Fruit fly (Drosophila melanogaster) whole organism, embryonic: Measurements from ENCODE around the gene CG15308.

Source experiments
- Blimp-1 ChIP-seq: fragments of 200-800 bp; sonication (Bioruptor generic); optimal IDR thresholded peaks from 3 replicates; lab custom pipeline; 2018; ENCODE audit warnings: missing biosample characterization, missing genetic modification characterization, mild to moderate bottlenecking, moderate library complexity, missing genetic modification reagents
- CG10209 ChIP-seq: fragments of 200-800 bp; sonication (Bioruptor generic); optimal IDR thresholded peaks from 3 replicates; lab custom pipeline; 2017; ENCODE audit warnings: missing biosample characterization, mild to moderate bottlenecking, missing genetic modification characterization, missing genetic modification reagents
- CG12659 ChIP-seq: fragments of 200-800 bp; sonication (Bioruptor generic); optimal IDR thresholded peaks from 3 replicates; lab custom pipeline; 2017; ENCODE audit warnings: mild to moderate bottlenecking, missing biosample characterization, missing genetic modification reagents, missing genetic modification characterization
- CG13287 ChIP-seq: fragments of 200-800 bp; sonication (Bioruptor generic); IDR thresholded peaks from 2 replicates; pipeline ENCODE4 v1.3.6; 2022; ENCODE audit warnings: missing biosample characterization, missing genetic modification characterization; ENCODE audit not compliant: partially characterized antibody
- CG13624 ChIP-seq: fragments of 200-800 bp; sonication (Bioruptor generic); optimal IDR thresholded peaks from 2 replicates; lab custom pipeline; 2016; ENCODE audit warnings: missing biosample characterization, missing genetic modification characterization
- CG14014 ChIP-seq: fragments of 200-800 bp; sonication (Bioruptor generic); IDR thresholded peaks from 2 replicates; pipeline ENCODE4 v1.3.6; 2022; ENCODE audit warnings: missing biosample characterization, missing genetic modification characterization
- CG1602 ChIP-seq: fragments of 200-800 bp; sonication (Bioruptor generic); optimal IDR thresholded peaks from 3 replicates; lab custom pipeline; 2016; ENCODE audit warnings: missing biosample characterization, missing genetic modification characterization
- CG16813 ChIP-seq: fragments of 200-800 bp; sonication (Bioruptor generic); IDR thresholded peaks from 3 replicates; pipeline ENCODE4 v1.3.6; 2022; ENCODE audit warnings: missing biosample characterization, missing genetic modification characterization; ENCODE audit not compliant: partially characterized antibody
- CG17361 ChIP-seq: fragments of 200-800 bp; sonication (Bioruptor generic); IDR thresholded peaks from 3 replicates; pipeline ENCODE4 v1.3.6; 2022; ENCODE audit warnings: missing biosample characterization, missing genetic modification characterization
- CG32767 ChIP-seq: fragments of 200-800 bp; sonication (Bioruptor generic); IDR thresholded peaks from 2 replicates; pipeline ENCODE4 v1.3.6; 2022; ENCODE audit warnings: missing biosample characterization, missing genetic modification characterization
- CG6254 ChIP-seq: fragments of 200-800 bp; sonication (Bioruptor generic); optimal IDR thresholded peaks from 3 replicates; lab custom pipeline; 2017; ENCODE audit warnings: mild to moderate bottlenecking, missing biosample characterization, missing genetic modification reagents, missing genetic modification characterization
- CG6765 ChIP-seq: fragments of 200-800 bp; sonication (Bioruptor generic); optimal IDR thresholded peaks from 3 replicates; lab custom pipeline; 2017; ENCODE audit warnings: missing biosample characterization, mild to moderate bottlenecking, missing genetic modification characterization
- CG7786 ChIP-seq: fragments of 200-800 bp; sonication (Bioruptor generic); optimal IDR thresholded peaks from 2 replicates; lab custom pipeline; 2016; ENCODE audit warnings: missing biosample characterization, missing genetic modification characterization
- CG8281 ChIP-seq: fragments of 200-800 bp; sonication (Bioruptor generic); optimal IDR thresholded peaks from 2 replicates; lab custom pipeline; 2018; ENCODE audit warnings: missing biosample characterization, mild to moderate bottlenecking, missing genetic modification characterization, moderate library complexity
- CG9215 ChIP-seq: fragments of 200-800 bp; sonication (Bioruptor generic); IDR thresholded peaks from 2 replicates; pipeline ENCODE4 v1.3.6; 2022; ENCODE audit warnings: missing biosample characterization, missing genetic modification characterization
- CG9797 ChIP-seq: fragments of 200-800 bp; sonication (Bioruptor generic); optimal IDR thresholded peaks from 3 replicates; lab custom pipeline; 2018; ENCODE audit warnings: missing biosample characterization, mild to moderate bottlenecking, missing genetic modification characterization
- CkIIα-i1 ChIP-seq: fragments of 200-800 bp; sonication (Bioruptor generic); IDR thresholded peaks from 2 replicates; pipeline ENCODE4 v1.3.6; 2022; ENCODE audit warnings: missing biosample characterization, missing genetic modification characterization
- Dbx ChIP-seq: fragments of 200-800 bp; sonication (Bioruptor generic); IDR thresholded peaks from 3 replicates; pipeline ENCODE4 v1.3.6; 2022; ENCODE audit warnings: missing biosample characterization, missing genetic modification characterization
- Deaf1 ChIP-seq: fragments of 200-800 bp; optimal IDR thresholded peaks from 3 replicates; lab custom pipeline; 2019; ENCODE audit warnings: missing biosample characterization, mild to moderate bottlenecking, missing genetic modification characterization, moderate library complexity
- Eip74EF ChIP-seq, 2 experiments: fragments of 200-800 bp in 1 of 2; fragments of >200 bp in 1 of 2; sonication (Bioruptor generic) in 1 of 2; optimal IDR thresholded peaks; 2 replicates each; lab custom pipeline; 2017 to 2019; ENCODE audit warnings: missing biosample characterization in 2 of 2, missing genetic modification characterization in 2 of 2, mild to moderate bottlenecking in 1 of 2, moderate library complexity in 1 of 2
- Hand ChIP-seq: fragments of 200-800 bp; sonication (Bioruptor generic); optimal IDR thresholded peaks from 2 replicates; lab custom pipeline; 2017; ENCODE audit warnings: mild to moderate bottlenecking, missing biosample characterization, missing genetic modification reagents, missing genetic modification characterization
- Max ChIP-seq: fragments of 200-800 bp; sonication (Bioruptor generic); optimal IDR thresholded peaks from 2 replicates; lab custom pipeline; 2016; ENCODE audit warnings: missing biosample characterization, mild to moderate bottlenecking, missing genetic modification characterization
- Meics ChIP-seq: fragments of 200-800 bp; sonication (Bioruptor generic); optimal IDR thresholded peaks from 2 replicates; lab custom pipeline; 2017; ENCODE audit warnings: missing biosample characterization, mild to moderate bottlenecking, missing genetic modification characterization
- Nf-YA ChIP-seq: fragments of 200-800 bp; sonication (Bioruptor generic); IDR thresholded peaks from 2 replicates; pipeline ENCODE4 v1.3.6; 2022; ENCODE audit warnings: missing biosample characterization, missing genetic modification characterization
- Nf-YB ChIP-seq: fragments of 200-800 bp; sonication (Bioruptor generic); optimal IDR thresholded peaks from 3 replicates; lab custom pipeline; 2019; ENCODE audit warnings: missing biosample characterization, mild to moderate bottlenecking, missing genetic modification characterization, moderate library complexity
- Oaz ChIP-seq: fragments of 200-800 bp; sonication (Bioruptor generic); IDR thresholded peaks from 2 replicates; pipeline ENCODE4 v1.3.6; 2022; ENCODE audit warnings: missing biosample characterization, missing genetic modification characterization
- Ssrp ChIP-seq: fragments of 200-800 bp; sonication (Bioruptor generic); optimal IDR thresholded peaks from 2 replicates; lab custom pipeline; 2018; ENCODE audit warnings: missing biosample characterization, mild to moderate bottlenecking, missing genetic modification characterization, moderate library complexity
- YL-1 ChIP-seq: fragments of 200-800 bp; sonication (Bioruptor generic); optimal IDR thresholded peaks from 3 replicates; lab custom pipeline; 2017; ENCODE audit warnings: missing biosample characterization, mild to moderate bottlenecking, missing genetic modification characterization
- ab ChIP-seq: fragments of 200-800 bp; sonication (Bioruptor generic); optimal IDR thresholded peaks from 2 replicates; lab custom pipeline; 2016; ENCODE audit warnings: missing biosample characterization, missing genetic modification characterization
- bab2 ChIP-seq: fragments of 200-800 bp; sonication (Bioruptor generic); optimal IDR thresholded peaks from 2 replicates; lab custom pipeline; 2016; ENCODE audit warnings: missing biosample characterization, missing genetic modification characterization
- bowl ChIP-seq: fragments of 200-800 bp; sonication (Bioruptor generic); IDR thresholded peaks from 2 replicates; pipeline ENCODE4 v1.3.6; 2022; ENCODE audit warnings: missing biosample characterization, missing genetic modification characterization
- crp ChIP-seq, 2 experiments: fragments of 200-800 bp; sonication (Bioruptor generic); optimal IDR thresholded peaks; 2 replicates in 1 of 2; 3 replicates in 1 of 2; lab custom pipeline; 2017; ENCODE audit warnings: missing biosample characterization in 2 of 2, missing genetic modification characterization in 2 of 2, mild to moderate bottlenecking in 1 of 2, moderate library complexity in 1 of 2
- cwo ChIP-seq: fragments of 200-800 bp; sonication (Bioruptor generic); optimal IDR thresholded peaks from 3 replicates; lab custom pipeline; 2017; ENCODE audit warnings: missing biosample characterization, missing genetic modification characterization, mild to moderate bottlenecking, moderate library complexity, missing genetic modification reagents
- dati ChIP-seq: fragments of 200-800 bp; sonication (Bioruptor generic); IDR thresholded peaks from 2 replicates; pipeline ENCODE4 v1.3.6; 2022; ENCODE audit warnings: missing biosample characterization, missing genetic modification characterization
- en ChIP-seq: fragments of 200-800 bp; sonication (Bioruptor generic); optimal IDR thresholded peaks from 2 replicates; lab custom pipeline; 2016; ENCODE audit warnings: missing biosample characterization, missing genetic modification characterization
- fd3F ChIP-seq: fragments of 200-800 bp; sonication (Bioruptor generic); optimal IDR thresholded peaks from 2 replicates; lab custom pipeline; 2018; ENCODE audit warnings: missing biosample characterization, mild to moderate bottlenecking, missing genetic modification characterization, moderate library complexity
- gt ChIP-seq: fragments of 200-800 bp; sonication (Bioruptor generic); IDR thresholded peaks from 2 replicates; pipeline ENCODE4 v1.3.6; 2022; ENCODE audit warnings: missing biosample characterization, missing genetic modification characterization
- klu ChIP-seq: fragments of 200-800 bp; sonication (Bioruptor generic); IDR thresholded peaks from 2 replicates; pipeline ENCODE4 v1.3.6; 2022; ENCODE audit warnings: missing biosample characterization, missing genetic modification characterization
- kni ChIP-seq: fragments of 200-800 bp; sonication (Bioruptor generic); optimal IDR thresholded peaks from 3 replicates; lab custom pipeline; 2017; ENCODE audit warnings: mild to moderate bottlenecking, missing biosample characterization, missing genetic modification reagents, missing genetic modification characterization
- lbe ChIP-seq: fragments of 200-800 bp; sonication (Bioruptor generic); optimal IDR thresholded peaks from 2 replicates; lab custom pipeline; 2016; ENCODE audit warnings: missing biosample characterization, mild to moderate bottlenecking, missing genetic modification characterization
- mam ChIP-seq: fragments of 200-800 bp; sonication (Bioruptor generic); optimal IDR thresholded peaks from 3 replicates; lab custom pipeline; 2016; ENCODE audit warnings: missing biosample characterization, missing genetic modification characterization
- nau ChIP-seq: fragments of 200-800 bp; sonication (Bioruptor generic); optimal IDR thresholded peaks from 3 replicates; lab custom pipeline; 2017; ENCODE audit warnings: missing biosample characterization, mild to moderate bottlenecking, missing genetic modification characterization, missing genetic modification reagents
- row ChIP-seq: fragments of 200-800 bp; sonication (Bioruptor generic); IDR thresholded peaks from 3 replicates; pipeline ENCODE4 v1.3.6; 2022; ENCODE audit warnings: missing biosample characterization, missing genetic modification characterization
- run ChIP-seq: fragments of 200-800 bp; sonication (Bioruptor generic); optimal IDR thresholded peaks from 3 replicates; lab custom pipeline; 2018; ENCODE audit warnings: missing biosample characterization, mild to moderate bottlenecking, missing genetic modification characterization
- slou ChIP-seq: fragments of 200-800 bp; sonication (Bioruptor generic); optimal IDR thresholded peaks from 3 replicates; lab custom pipeline; 2016; ENCODE audit warnings: missing biosample characterization, missing genetic modification characterization
- slp2 ChIP-seq: fragments of 200-800 bp; sonication (Bioruptor generic); optimal IDR thresholded peaks from 2 replicates; lab custom pipeline; 2016; ENCODE audit warnings: missing biosample characterization, missing genetic modification characterization
- trh ChIP-seq: fragments of 200-800 bp; sonication (Bioruptor generic); optimal IDR thresholded peaks from 2 replicates; lab custom pipeline; 2016; ENCODE audit warnings: missing biosample characterization, missing genetic modification characterization
- usp ChIP-seq: fragments of >200 bp; optimal IDR thresholded peaks from 2 replicates; lab custom pipeline; 2017; ENCODE audit warnings: missing biosample characterization, missing genetic modification characterization
- zen ChIP-seq: fragments of 200-800 bp; sonication (Bioruptor generic); optimal IDR thresholded peaks from 3 replicates; lab custom pipeline; 2018; ENCODE audit warnings: missing biosample characterization, mild to moderate bottlenecking, missing genetic modification characterization, moderate library complexity

The CG15308 gene

DNA sequence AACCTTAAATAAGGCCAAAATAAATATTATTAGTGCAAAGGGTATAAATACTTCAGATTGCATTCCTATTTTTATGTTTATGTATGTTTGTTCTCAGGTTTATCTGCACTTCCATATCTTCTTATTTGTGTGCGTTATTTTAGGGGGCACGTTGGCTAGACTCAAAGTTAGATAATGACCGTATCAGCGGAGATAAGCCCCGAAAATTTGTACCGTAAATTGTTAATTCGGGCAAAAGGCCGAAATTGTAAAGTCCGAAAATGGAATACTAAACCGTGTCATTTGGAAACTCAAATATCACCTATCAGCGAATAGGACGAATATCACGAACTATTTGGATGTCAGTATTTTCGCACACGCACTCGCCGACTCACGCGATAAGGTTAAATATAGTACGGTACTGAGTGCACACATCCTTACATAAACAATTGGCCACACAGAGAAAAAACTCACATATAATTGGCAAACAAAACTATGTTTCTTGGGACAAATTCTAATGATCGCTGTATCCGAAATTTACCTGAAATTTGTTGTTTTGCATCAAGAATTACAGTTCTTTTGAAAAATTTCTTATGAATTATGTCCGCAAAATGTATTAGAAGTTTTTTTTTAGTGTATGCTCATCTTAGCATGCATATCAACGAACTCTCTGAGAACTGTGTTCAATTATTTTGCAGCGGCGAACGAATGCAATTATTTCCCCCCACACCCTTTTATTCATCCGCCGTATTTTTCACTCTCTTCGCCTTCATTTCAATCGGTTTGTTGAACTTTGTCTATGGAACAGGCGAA is 44.4 kb upstream of the CG15308 start, which contains the start of gene Hk (continued):
- no peak for TF ChIP-seq Max (GFP tag; lab: Kevin White, UChicago)
- no peak for TF ChIP-seq Nf-YA (GFP tag; lab: Robert Waterston, UW)
- peak; percentile 40 for TF ChIP-seq bab2 (GFP tag; lab: Kevin White, UChicago)
- no peak for TF ChIP-seq CG13287 (GFP tag; lab: Robert Waterston, UW)
- TF ChIP-seq Blimp-1 (GFP tag; lab: Kevin White, UChicago), result peak; percentile 11
- TF ChIP-seq kni (GFP tag; lab: Kevin White, UChicago), result no peak
- no peak for TF ChIP-seq slp2 (GFP tag; lab: Kevin White, UChicago)
- TF ChIP-seq CG9797 (GFP tag; lab: Kevin White, UChicago), result no peak
- no peak for TF ChIP-seq Oaz (GFP tag; lab: Robert Waterston, UW)
- no peak for TF ChIP-seq gt (GFP tag; lab: Robert Waterston, UW)
- TF ChIP-seq slou (GFP tag; lab: Kevin White, UChicago), result no peak
- no peak for TF ChIP-seq lbe
- TF ChIP-seq ab (GFP tag; lab: Kevin White, UChicago), result no peak
- TF ChIP-seq CG10209 (GFP tag; lab: Kevin White, UChicago), result peak; percentile 27
- TF ChIP-seq CG1602 (GFP tag; lab: Kevin White, UChicago), result peak; percentile 3
- TF ChIP-seq row (GFP tag; lab: Robert Waterston, UW), result peak; percentile 56
- no peak for TF ChIP-seq Nf-YB (GFP tag; lab: Kevin White, UChicago)
- peak; percentile 72 for TF ChIP-seq mam (GFP tag; lab: Kevin White, UChicago)
- TF ChIP-seq CG14014, result no peak
- TF ChIP-seq run, result no peak
- no peak; the same call in 2 of the 3 replicates for TF ChIP-seq Dbx (GFP tag; lab: Robert Waterston, UW)
- no peak for TF ChIP-seq crp (GFP tag; optimal IDR thresholded peaks at IDR 0.05; lab: Kevin White, UChicago)
- TF ChIP-seq fd3F, result no peak
- peak; percentile 39 for TF ChIP-seq CG12659 (GFP tag; lab: Kevin White, UChicago)
- no peak for TF ChIP-seq en
- TF ChIP-seq Deaf1 (tag; lab: Kevin White, UChicago), result no peak
- TF ChIP-seq klu, result no peak
- TF ChIP-seq Ssrp (tag; lab: Kevin White, UChicago), result no peak
- TF ChIP-seq trh, result no peak
- no peak for TF ChIP-seq usp (GFP tag; lab: Kevin White, UChicago)
- TF ChIP-seq CG16813 (GFP tag; lab: Robert Waterston, UW), result no peak
- TF ChIP-seq CG6765, result no peak
- TF ChIP-seq CkIIα-i1 (GFP tag; lab: Robert Waterston, UW), result no peak
- TF ChIP-seq cwo (GFP tag; lab: Kevin White, UChicago), result peak; percentile 55
- peak; percentile 58 for TF ChIP-seq Meics (GFP tag; lab: Kevin White, UChicago)
- TF ChIP-seq CG32767 (GFP tag; lab: Robert Waterston, UW), result no peak
- TF ChIP-seq CG7786 (GFP tag; lab: Kevin White, UChicago), result peak; percentile 61
- TF ChIP-seq nau (GFP tag; lab: Kevin White, UChicago), result no peak
- no peak for TF ChIP-seq Hand (GFP tag; lab: Kevin White, UChicago)
- TF ChIP-seq YL-1 (GFP tag; lab: Kevin White, UChicago), result no peak
- 0 out of 3 replicates have a peak, but pooled peaks have one; percentile 8 for TF ChIP-seq CG17361
- no peak for TF ChIP-seq CG9215 (GFP tag; lab: Robert Waterston, UW)
- peak; percentile 41 for TF ChIP-seq CG13624 (GFP tag; lab: Kevin White, UChicago)
- TF ChIP-seq CG8281 (tag; lab: Kevin White, UChicago), result no peak
- TF ChIP-seq dati (GFP tag; lab: Robert Waterston, UW), result no peak
- no peak for TF ChIP-seq zen
- TF ChIP-seq Eip74EF (GFP tag; optimal IDR thresholded peaks at IDR 0.05; lab: Kevin White, UChicago), result no peak
- TF ChIP-seq CG6254, result no peak
- no peak for TF ChIP-seq bowl
